Fruit fly (Drosophila melanogaster): ENCODE results near the gene Ac76E.

DNA sequence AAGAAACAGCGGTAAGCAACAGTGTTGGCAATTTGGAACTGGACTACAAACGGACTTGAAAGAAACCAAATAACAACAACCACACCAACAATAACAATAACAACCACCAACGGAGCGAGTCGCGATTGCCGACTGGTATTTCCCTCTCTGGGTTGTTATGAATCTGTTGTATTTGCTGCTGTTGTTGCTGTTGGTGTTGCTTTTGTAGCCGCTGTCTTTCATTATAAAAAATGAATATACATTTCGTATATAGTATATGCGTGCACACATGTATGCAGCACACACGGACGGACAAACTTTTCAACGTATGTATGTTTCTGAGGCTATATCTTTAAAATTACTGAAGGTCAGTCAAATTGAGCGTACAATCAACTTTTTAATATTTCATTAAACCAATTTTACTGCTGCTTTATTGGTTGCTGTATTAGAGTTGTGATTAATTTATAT lies 35.7 kb upstream of the Ac76E start:
- TF ChIP-seq pan (optimal IDR thresholded peaks at IDR 0.05) = no peak
- TF ChIP-seq CG8478 (optimal IDR thresholded peaks at IDR 0.05) = no peak
- TF ChIP-seq Dll (optimal IDR thresholded peaks at IDR 0.05) = no peak
